Worm (Caenorhabditis elegans) whole organism, midembryonic: ENCODE data around the gene srm-5.
"Not testable (repeated sequence)": the region's sequence is repeated elsewhere in the genome, so short reads cannot be mapped to it uniquely, and the experiment has no call there.

ENCODE experiments used
- T22C8.4 ChIP-seq: fragments of 200-800 bp; sonication (Bioruptor generic); IDR thresholded peaks from 2 replicates; pipeline ENCODE4 v1.3.6; 2022; ENCODE audit warnings: missing genetic modification characterization, missing compliant biosample characterization
- ref-1 ChIP-seq: fragments of 200-800 bp; sonication (Bioruptor generic); conservative IDR thresholded peaks from 2 replicates; pipeline ENCODE4 v1.3.6; 2022; ENCODE audit warnings: missing genetic modification reagents, missing genetic modification characterization, missing compliant biosample characterization

- not testable (repeated sequence) for TF ChIP-seq ref-1 (GFP tag; lab: Robert Waterston, UW); T22C8.4
Measured at ce11 chrV:14306771-14307170, 28.2 kb upstream of the srm-5 start, which contains the start of gene spig-4.
